Worm (Caenorhabditis elegans) whole organism, L3 larva: ENCODE measurements around the gene elli-1.

ENCODE experiments used
- R02D3.7 ChIP-seq: fragments of 150-350 bp; optimal IDR thresholded peaks from 2 replicates; lab custom pipeline; 2014; ENCODE audit warnings: missing biosample characterization, missing genetic modification characterization
- ZK546.5 ChIP-seq: sonication (generic microtip); optimal IDR thresholded peaks from 2 replicates; lab custom pipeline; 2017; ENCODE audit warnings: missing biosample characterization, missing genetic modification characterization
- aly-2 ChIP-seq: fragments of 150-350 bp; optimal IDR thresholded peaks from 2 replicates; lab custom pipeline; 2014; ENCODE audit warnings: missing biosample characterization, missing genetic modification characterization
- ama-1 ChIP-seq: fragments of 150-350 bp; optimal IDR thresholded peaks from 2 replicates; lab custom pipeline; 2018
- ceh-16 ChIP-seq: sonication (generic microtip); optimal IDR thresholded peaks from 2 replicates; lab custom pipeline; 2017; ENCODE audit warnings: missing biosample characterization, missing genetic modification characterization
- ceh-28 ChIP-seq: fragments of 150-350 bp; optimal IDR thresholded peaks from 2 replicates; lab custom pipeline; 2014; ENCODE audit warnings: missing biosample characterization, missing genetic modification reagents, missing genetic modification characterization
- ceh-82 ChIP-seq: fragments of 150-350 bp; optimal IDR thresholded peaks from 2 replicates; lab custom pipeline; 2014; ENCODE audit warnings: missing biosample characterization, missing genetic modification characterization
- ceh-9 ChIP-seq: sonication (generic microtip); optimal IDR thresholded peaks from 2 replicates; lab custom pipeline; 2018; ENCODE audit warnings: missing biosample characterization, missing genetic modification characterization
- daf-12 ChIP-seq: fragments of 150-350 bp; optimal IDR thresholded peaks from 2 replicates; lab custom pipeline; 2014; ENCODE audit warnings: missing biosample characterization, missing genetic modification reagents, missing genetic modification characterization
- egl-27 ChIP-seq: sonication (generic microtip); optimal IDR thresholded peaks from 4 replicates; lab custom pipeline; 2017; ENCODE audit warnings: missing biosample characterization, missing genetic modification reagents, missing genetic modification characterization
- egl-5 ChIP-seq: fragments of 150-350 bp; optimal IDR thresholded peaks from 2 replicates; lab custom pipeline; 2017; ENCODE audit warnings: missing biosample characterization, missing genetic modification reagents, missing genetic modification characterization, inconsistent platforms
- elt-1 ChIP-seq: fragments of 150-350 bp; optimal IDR thresholded peaks from 2 replicates; lab custom pipeline; 2014; ENCODE audit warnings: missing biosample characterization, missing genetic modification characterization
- elt-2 ChIP-seq: sonication (generic microtip); optimal IDR thresholded peaks from 2 replicates; lab custom pipeline; 2016; ENCODE audit warnings: missing genetic modification reagents, mild to moderate bottlenecking, missing genetic modification characterization, missing compliant biosample characterization
- eor-1 ChIP-seq, 2 experiments: fragments of 150-350 bp; optimal IDR thresholded peaks; 2 replicates each; lab custom pipeline; 2014 to 2018; ENCODE audit warnings: missing biosample characterization in 2 of 2, missing genetic modification characterization in 2 of 2
- fkh-10 ChIP-seq: sonication (generic microtip); optimal IDR thresholded peaks from 2 replicates; lab custom pipeline; 2017; ENCODE audit warnings: missing biosample characterization, missing genetic modification reagents, missing genetic modification characterization
- fkh-2 ChIP-seq: fragments of 150-350 bp; optimal IDR thresholded peaks from 2 replicates; lab custom pipeline; 2014; ENCODE audit warnings: missing biosample characterization, missing genetic modification reagents, missing genetic modification characterization
- fos-1 ChIP-seq: fragments of 150-350 bp; optimal IDR thresholded peaks from 2 replicates; lab custom pipeline; 2014; ENCODE audit warnings: missing biosample characterization, missing genetic modification characterization
- hmg-11 ChIP-seq: sonication (generic microtip); optimal IDR thresholded peaks from 2 replicates; lab custom pipeline; 2016; ENCODE audit warnings: missing genetic modification characterization, missing compliant biosample characterization
- jun-1 ChIP-seq: fragments of 150-350 bp; optimal IDR thresholded peaks from 2 replicates; lab custom pipeline; 2014; ENCODE audit warnings: missing biosample characterization, missing genetic modification reagents, missing genetic modification characterization
- lin-15B ChIP-seq: fragments of 150-350 bp; optimal IDR thresholded peaks from 2 replicates; lab custom pipeline; 2014; ENCODE audit warnings: missing biosample characterization, missing genetic modification characterization
- lin-39 ChIP-seq: fragments of 150-350 bp; optimal IDR thresholded peaks from 2 replicates; lab custom pipeline; 2018; ENCODE audit warnings: missing biosample characterization, missing genetic modification reagents, missing genetic modification characterization
- lsy-12 ChIP-seq: sonication (generic microtip); optimal IDR thresholded peaks from 2 replicates; lab custom pipeline; 2016; ENCODE audit warnings: mild to moderate bottlenecking, missing genetic modification characterization, missing compliant biosample characterization
- mdl-1 ChIP-seq: fragments of 150-350 bp; optimal IDR thresholded peaks from 2 replicates; lab custom pipeline; 2014; ENCODE audit warnings: missing biosample characterization, missing genetic modification characterization
- mml-1 ChIP-seq: fragments of 150-350 bp; sonication (generic microtip); optimal IDR thresholded peaks from 3 replicates; lab custom pipeline; 2014; ENCODE audit warnings: missing biosample characterization, missing genetic modification characterization
- nfya-1 ChIP-seq: sonication (generic microtip); optimal IDR thresholded peaks from 2 replicates; lab custom pipeline; 2017; ENCODE audit warnings: missing genetic modification characterization, mild to moderate bottlenecking, missing compliant biosample characterization, antibody characterized with exemption, moderate library complexity; ENCODE audit not compliant: insufficient read depth
- nhr-11 ChIP-seq: fragments of 150-350 bp; optimal IDR thresholded peaks from 2 replicates; lab custom pipeline; 2014; ENCODE audit warnings: missing biosample characterization, missing genetic modification characterization
- nhr-12 ChIP-seq: fragments of 150-350 bp; optimal IDR thresholded peaks from 2 replicates; lab custom pipeline; 2014; ENCODE audit warnings: missing biosample characterization, missing genetic modification characterization
- nhr-23 ChIP-seq: fragments of 150-350 bp; optimal IDR thresholded peaks from 2 replicates; lab custom pipeline; 2014; ENCODE audit warnings: missing biosample characterization, missing genetic modification reagents, missing genetic modification characterization
- nhr-237 ChIP-seq: fragments of 150-350 bp; optimal IDR thresholded peaks from 2 replicates; lab custom pipeline; 2014; ENCODE audit warnings: missing biosample characterization, missing genetic modification characterization
- nhr-25 ChIP-seq: sonication (generic microtip); optimal IDR thresholded peaks from 2 replicates; lab custom pipeline; 2017; ENCODE audit warnings: missing biosample characterization, missing genetic modification characterization
- nhr-28 ChIP-seq: fragments of 150-350 bp; optimal IDR thresholded peaks from 2 replicates; lab custom pipeline; 2014; ENCODE audit warnings: missing biosample characterization, missing genetic modification characterization
- nhr-43 ChIP-seq: sonication (generic microtip); optimal IDR thresholded peaks from 2 replicates; lab custom pipeline; 2016; ENCODE audit warnings: mild to moderate bottlenecking, missing genetic modification characterization, missing compliant biosample characterization; ENCODE audit not compliant: poor library complexity, severe bottlenecking
- nhr-67 ChIP-seq: fragments of 150-350 bp; optimal IDR thresholded peaks from 2 replicates; lab custom pipeline; 2014; ENCODE audit warnings: missing biosample characterization, missing genetic modification characterization
- nhr-76 ChIP-seq: fragments of 150-350 bp; sonication (generic microtip); optimal IDR thresholded peaks from 5 replicates; lab custom pipeline; 2014; ENCODE audit warnings: missing biosample characterization, missing genetic modification characterization
- nhr-77 ChIP-seq: fragments of 150-350 bp; optimal IDR thresholded peaks from 2 replicates; lab custom pipeline; 2014; ENCODE audit warnings: missing biosample characterization, missing genetic modification characterization
- pha-4 ChIP-seq: fragments of 150-350 bp; optimal IDR thresholded peaks from 2 replicates; lab custom pipeline; 2014; ENCODE audit warnings: missing biosample characterization, missing genetic modification reagents, missing genetic modification characterization
- pqm-1 ChIP-seq: fragments of 150-350 bp; optimal IDR thresholded peaks from 2 replicates; lab custom pipeline; 2017; ENCODE audit warnings: missing biosample characterization, missing genetic modification characterization, inconsistent platforms
- sea-2 ChIP-seq: fragments of 150-350 bp; sonication (generic microtip); optimal IDR thresholded peaks from 4 replicates; lab custom pipeline; 2014; ENCODE audit warnings: missing biosample characterization, missing genetic modification reagents, missing genetic modification characterization
- skn-1 ChIP-seq: fragments of 150-350 bp; optimal IDR thresholded peaks from 2 replicates; lab custom pipeline; 2014; ENCODE audit warnings: missing biosample characterization, missing genetic modification characterization
- snpc-4 ChIP-seq: fragments of 150-350 bp; optimal IDR thresholded peaks from 2 replicates; lab custom pipeline; 2014; ENCODE audit warnings: missing biosample characterization, missing genetic modification characterization
- tbx-2 ChIP-seq: sonication (generic microtip); optimal IDR thresholded peaks from 2 replicates; lab custom pipeline; 2016; ENCODE audit warnings: mild to moderate bottlenecking, missing genetic modification characterization, missing compliant biosample characterization
- unc-39 ChIP-seq: sonication (generic microtip); optimal IDR thresholded peaks from 4 replicates; lab custom pipeline; 2017; ENCODE audit warnings: missing biosample characterization, missing genetic modification characterization
- unc-62 ChIP-seq: fragments of 150-350 bp; sonication (generic microtip); optimal IDR thresholded peaks from 4 replicates; lab custom pipeline; 2014; ENCODE audit warnings: missing biosample characterization, missing genetic modification reagents, missing genetic modification characterization
- zag-1 ChIP-seq: fragments of 150-350 bp; optimal IDR thresholded peaks from 2 replicates; lab custom pipeline; 2014; ENCODE audit warnings: missing biosample characterization, missing genetic modification characterization
- ztf-11 ChIP-seq: fragments of 150-350 bp; optimal IDR thresholded peaks from 2 replicates; lab custom pipeline; 2014; ENCODE audit warnings: missing biosample characterization, missing genetic modification characterization

elli-1 gene

ce11 chrIV:8782172-8782571 is 27.5 kb upstream of the elli-1 start:
- TF ChIP-seq nhr-237 (tag; lab: Kevin White, UChicago) (no peak), ztf-11 (tag; lab: Kevin White, UChicago) (no peak), nhr-28 (tag; lab: Kevin White, UChicago) (no peak), lin-15B (tag; lab: Kevin White, UChicago) (peak; percentile 14), nhr-12 (tag; lab: Kevin White, UChicago) (no peak), nhr-25 (tag; lab: Kevin White, UChicago) (peak; percentile 95), egl-5 (tag; lab: Kevin White, UChicago) (peak; percentile 55), zag-1 (tag; lab: Kevin White, UChicago) (no peak), ceh-9 (no peak), mml-1 (no peak), hmg-11 (tag; lab: Kevin White, UChicago) (peak; percentile 83), ceh-16 (no peak), sea-2 (peak; percentile 16), nhr-76 (no peak), pqm-1 (tag; lab: Kevin White, UChicago) (no peak), fkh-10 (GFP tag; lab: Kevin White, UChicago) (no peak), snpc-4 (peak; percentile 23), fos-1 (no peak), egl-27 (peak; percentile 47), nhr-77 (tag; lab: Kevin White, UChicago) (no peak), elt-1 (tag; lab: Kevin White, UChicago) (peak; percentile 41), ama-1 (no peak), R02D3.7 (tag; lab: Kevin White, UChicago) (peak; percentile 38), daf-12 (tag; lab: Kevin White, UChicago) (no peak), ceh-82 (tag; lab: Kevin White, UChicago) (no peak), nfya-1 (tag; lab: Kevin White, UChicago) (peak; percentile 59), ZK546.5 (no peak), nhr-43 (tag; lab: Kevin White, UChicago) (peak; percentile 53), tbx-2 (tag; lab: Kevin White, UChicago) (no peak), unc-62 (GFP tag; lab: Kevin White, UChicago) (no peak), lsy-12 (peak; percentile 43), pha-4 (tag; lab: Kevin White, UChicago) (peak; percentile 52), nhr-11 (no peak), fkh-2 (tag; lab: Kevin White, UChicago) (no peak), lin-39 (peak; percentile 93), jun-1 (peak; percentile 59), elt-2 (tag; lab: Kevin White, UChicago) (peak; percentile 44), ceh-28 (tag; lab: Kevin White, UChicago) (peak; percentile 69), nhr-23 (peak; percentile 91), unc-39 (no peak)

- TF ChIP-seq ZK546.5 = no peak
- TF ChIP-seq nhr-25 (tag; lab: Kevin White, UChicago) = no peak
- TF ChIP-seq skn-1 (tag; lab: Kevin White, UChicago) = no peak
- TF ChIP-seq eor-1 (tag; optimal IDR thresholded peaks at IDR 0.05; lab: Kevin White, UChicago) = no peak
- TF ChIP-seq elt-2 (tag; lab: Kevin White, UChicago) = no peak
- no peak for TF ChIP-seq mdl-1 (tag; lab: Kevin White, UChicago)
- TF ChIP-seq nfya-1 (tag; lab: Kevin White, UChicago) = no peak
- TF ChIP-seq pha-4 (tag; lab: Kevin White, UChicago) = no peak
- TF ChIP-seq nhr-77 (tag; lab: Kevin White, UChicago) = no peak
- TF ChIP-seq tbx-2 (tag; lab: Kevin White, UChicago) = no peak
- TF ChIP-seq ceh-82 (tag; lab: Kevin White, UChicago) = no peak
- no peak for TF ChIP-seq unc-39
- no peak for TF ChIP-seq zag-1 (tag; lab: Kevin White, UChicago)
- no peak for TF ChIP-seq lin-39
- TF ChIP-seq nhr-67 (tag; lab: Kevin White, UChicago) = no peak
- no peak for TF ChIP-seq aly-2 (tag; lab: Kevin White, UChicago)
- no peak for TF ChIP-seq egl-27
Observed at ce11 chrIV:8778045-8778444, 23.4 kb upstream of the elli-1 start, which contains the start of gene C33D9.6. Gene C33D9.6 (minus strand): TSS chrIV:8778145.
